Fruit fly (Drosophila melanogaster) whole organism, embryonic: ENCODE data around the gene Wdr62.

Source experiments
- Abd-B ChIP-seq: fragments of 200-800 bp; sonication (Bioruptor generic); optimal IDR thresholded peaks from 2 replicates; lab custom pipeline; 2018; ENCODE audit warnings: missing biosample characterization, mild to moderate bottlenecking, missing genetic modification characterization, moderate library complexity
- Atf-2 ChIP-seq: fragments of 200-800 bp; sonication (Bioruptor generic); optimal IDR thresholded peaks from 2 replicates; lab custom pipeline; 2016; ENCODE audit warnings: missing biosample characterization, missing genetic modification characterization
- B-H2 ChIP-seq: fragments of 200-800 bp; sonication (Bioruptor generic); optimal IDR thresholded peaks from 2 replicates; lab custom pipeline; 2018; ENCODE audit warnings: missing biosample characterization, mild to moderate bottlenecking, missing genetic modification characterization
- CG10147 ChIP-seq: fragments of 200-800 bp; sonication (Bioruptor generic); optimal IDR thresholded peaks from 2 replicates; lab custom pipeline; 2019; ENCODE audit warnings: missing biosample characterization, mild to moderate bottlenecking, missing genetic modification characterization, moderate library complexity
- CG10267 ChIP-seq: fragments of 200-800 bp; sonication (Bioruptor generic); optimal IDR thresholded peaks from 2 replicates; lab custom pipeline; 2018; ENCODE audit warnings: missing biosample characterization, mild to moderate bottlenecking, missing genetic modification characterization, moderate library complexity
- CG11093 ChIP-seq: fragments of 200-800 bp; sonication (Bioruptor generic); IDR thresholded peaks from 3 replicates; pipeline ENCODE4 v1.3.6; 2022; ENCODE audit warnings: missing biosample characterization, missing genetic modification characterization
- CG11695 ChIP-seq: fragments of 200-800 bp; sonication (Bioruptor generic); IDR thresholded peaks from 3 replicates; pipeline ENCODE4 v1.3.6; 2022; ENCODE audit warnings: missing biosample characterization, missing genetic modification characterization
- CG12299 ChIP-seq: fragments of 200-800 bp; sonication (Bioruptor generic); optimal IDR thresholded peaks from 2 replicates; lab custom pipeline; 2018; ENCODE audit warnings: missing biosample characterization, mild to moderate bottlenecking, missing genetic modification characterization
- CG13287 ChIP-seq: fragments of 200-800 bp; sonication (Bioruptor generic); IDR thresholded peaks from 2 replicates; pipeline ENCODE4 v1.3.6; 2022; ENCODE audit warnings: missing biosample characterization, missing genetic modification characterization; ENCODE audit not compliant: partially characterized antibody
- CG14014 ChIP-seq: fragments of 200-800 bp; sonication (Bioruptor generic); IDR thresholded peaks from 2 replicates; pipeline ENCODE4 v1.3.6; 2022; ENCODE audit warnings: missing biosample characterization, missing genetic modification characterization
- CG16779 ChIP-seq: fragments of 200-800 bp; sonication (Bioruptor generic); IDR thresholded peaks from 2 replicates; pipeline ENCODE4 v1.3.6; 2022; ENCODE audit warnings: missing biosample characterization, missing genetic modification characterization
- CG1792 ChIP-seq: fragments of 200-800 bp; sonication (Bioruptor generic); optimal IDR thresholded peaks from 2 replicates; lab custom pipeline; 2016; ENCODE audit warnings: missing biosample characterization, missing genetic modification characterization
- CG18764 ChIP-seq: fragments of 200-800 bp; sonication (Bioruptor generic); optimal IDR thresholded peaks from 3 replicates; lab custom pipeline; 2016; ENCODE audit warnings: missing biosample characterization, missing genetic modification characterization
- CG2120 ChIP-seq: fragments of 200-800 bp; sonication (Bioruptor generic); optimal IDR thresholded peaks from 3 replicates; lab custom pipeline; 2016; ENCODE audit warnings: missing biosample characterization, missing genetic modification characterization
- CG2199 ChIP-seq: fragments of 200-800 bp; sonication (Bioruptor generic); IDR thresholded peaks from 3 replicates; pipeline ENCODE4 v1.3.6; 2022; ENCODE audit warnings: missing biosample characterization, missing genetic modification characterization
- CG2678 ChIP-seq: fragments of 200-800 bp; sonication (Bioruptor generic); optimal IDR thresholded peaks from 3 replicates; lab custom pipeline; 2019; ENCODE audit warnings: missing biosample characterization, mild to moderate bottlenecking, missing genetic modification characterization, moderate library complexity
- CG3838 ChIP-seq: fragments of 200-800 bp; sonication (Bioruptor generic); optimal IDR thresholded peaks from 3 replicates; lab custom pipeline; 2016; ENCODE audit warnings: missing biosample characterization, missing genetic modification characterization
- CG4404 ChIP-seq: fragments of 200-800 bp; sonication (Bioruptor generic); IDR thresholded peaks from 2 replicates; pipeline ENCODE4 v1.3.6; 2022; ENCODE audit warnings: missing biosample characterization, missing genetic modification characterization
- CG4854 ChIP-seq: fragments of 200-800 bp; sonication (Bioruptor generic); optimal IDR thresholded peaks from 2 replicates; lab custom pipeline; 2016; ENCODE audit warnings: missing biosample characterization, missing genetic modification characterization, inconsistent platforms
- CG6175 ChIP-seq: fragments of 200-800 bp; sonication (Bioruptor generic); IDR thresholded peaks from 3 replicates; pipeline ENCODE4 v1.3.6; 2022; ENCODE audit warnings: missing biosample characterization, missing genetic modification characterization
- CG6683 ChIP-seq: fragments of 200-800 bp; sonication (Bioruptor generic); optimal IDR thresholded peaks from 2 replicates; lab custom pipeline; 2017; ENCODE audit warnings: missing biosample characterization, mild to moderate bottlenecking, missing genetic modification characterization, missing genetic modification reagents
- CG7839 ChIP-seq: fragments of 200-800 bp; sonication (Bioruptor generic); optimal IDR thresholded peaks from 3 replicates; lab custom pipeline; 2018; ENCODE audit warnings: missing biosample characterization, mild to moderate bottlenecking, missing genetic modification characterization, moderate library complexity
- CG9932 ChIP-seq: fragments of 200-800 bp; sonication (Bioruptor generic); IDR thresholded peaks from 2 replicates; pipeline ENCODE4 v1.3.6; 2022; ENCODE audit warnings: missing biosample characterization, missing genetic modification characterization
- CTCF ChIP-seq: fragments of 200-800 bp; sonication (Bioruptor generic); optimal IDR thresholded peaks from 2 replicates; lab custom pipeline; 2017; ENCODE audit warnings: missing biosample characterization, mild to moderate bottlenecking, missing genetic modification characterization, moderate library complexity
- D19A ChIP-seq: fragments of 200-800 bp; optimal IDR thresholded peaks from 3 replicates; lab custom pipeline; 2019; ENCODE audit warnings: missing biosample characterization, mild to moderate bottlenecking, missing genetic modification characterization, moderate library complexity
- Deaf1 ChIP-seq: fragments of 200-800 bp; optimal IDR thresholded peaks from 3 replicates; lab custom pipeline; 2019; ENCODE audit warnings: missing biosample characterization, mild to moderate bottlenecking, missing genetic modification characterization, moderate library complexity
- Drgx ChIP-seq: fragments of 200-800 bp; sonication (Bioruptor generic); IDR thresholded peaks from 2 replicates; pipeline ENCODE4 v1.3.6; 2022; ENCODE audit warnings: missing biosample characterization, missing genetic modification characterization
- Ets65A ChIP-seq: fragments of 200-800 bp; sonication (Bioruptor generic); peaks from one replicate; lab custom pipeline; 2016; ENCODE audit warnings: missing biosample characterization, missing genetic modification characterization
- Fer3 ChIP-seq: fragments of 200-800 bp; sonication (Bioruptor generic); optimal IDR thresholded peaks from 2 replicates; lab custom pipeline; 2018; ENCODE audit warnings: missing biosample characterization, mild to moderate bottlenecking, missing genetic modification characterization, moderate library complexity
- H2.0 ChIP-seq: fragments of 200-800 bp; sonication (Bioruptor generic); IDR thresholded peaks from 2 replicates; pipeline ENCODE4 v1.3.6; 2022; ENCODE audit warnings: missing biosample characterization, missing genetic modification characterization
- HHEX ChIP-seq: fragments of 200-800 bp; sonication (Bioruptor generic); optimal IDR thresholded peaks from 3 replicates; lab custom pipeline; 2017; ENCODE audit warnings: missing biosample characterization, mild to moderate bottlenecking, missing genetic modification characterization, missing genetic modification reagents
- Hand ChIP-seq: fragments of 200-800 bp; sonication (Bioruptor generic); optimal IDR thresholded peaks from 2 replicates; lab custom pipeline; 2017; ENCODE audit warnings: mild to moderate bottlenecking, missing biosample characterization, missing genetic modification reagents, missing genetic modification characterization
- Hmx ChIP-seq: fragments of 200-800 bp; sonication (Bioruptor generic); optimal IDR thresholded peaks from 2 replicates; lab custom pipeline; 2016; ENCODE audit warnings: missing biosample characterization, missing genetic modification characterization
- Hr78 ChIP-seq, 2 experiments: fragments of 200-800 bp in 1 of 2; fragments of >200 bp in 1 of 2; sonication (Bioruptor generic) in 1 of 2; optimal IDR thresholded peaks; 2 replicates each; lab custom pipeline; 2017 to 2019; ENCODE audit warnings: missing biosample characterization in 2 of 2, missing genetic modification characterization in 2 of 2, mild to moderate bottlenecking in 1 of 2, moderate library complexity in 1 of 2
- Lim3 ChIP-seq: fragments of 200-800 bp; sonication (Bioruptor generic); IDR thresholded peaks from 2 replicates; pipeline ENCODE4 v1.3.6; 2022; ENCODE audit warnings: missing biosample characterization, missing genetic modification characterization
- NFAT ChIP-seq: fragments of 200-800 bp; sonication (Bioruptor generic); IDR thresholded peaks from 2 replicates; pipeline ENCODE4 v1.3.6; 2022; ENCODE audit warnings: missing biosample characterization, missing genetic modification characterization
- Neu2 ChIP-seq: fragments of 200-800 bp; sonication (Bioruptor generic); optimal IDR thresholded peaks from 3 replicates; lab custom pipeline; 2016; ENCODE audit warnings: missing biosample characterization, missing genetic modification characterization, borderline replicate concordance
- PHDP ChIP-seq: fragments of 200-800 bp; sonication (Bioruptor generic); optimal IDR thresholded peaks from 3 replicates; lab custom pipeline; 2018; ENCODE audit warnings: missing biosample characterization, mild to moderate bottlenecking, missing genetic modification characterization, moderate library complexity
- Sox102F ChIP-seq: fragments of 200-800 bp; sonication (Bioruptor generic); optimal IDR thresholded peaks from 2 replicates; lab custom pipeline; 2018; ENCODE audit warnings: missing biosample characterization, mild to moderate bottlenecking, missing genetic modification characterization, moderate library complexity
- ac ChIP-seq: fragments of 200-800 bp; sonication (Bioruptor generic); optimal IDR thresholded peaks from 3 replicates; lab custom pipeline; 2017; ENCODE audit warnings: missing biosample characterization, mild to moderate bottlenecking, missing genetic modification characterization
- cato ChIP-seq: fragments of 200-800 bp; sonication (Bioruptor generic); optimal IDR thresholded peaks from 2 replicates; lab custom pipeline; 2016; ENCODE audit warnings: missing biosample characterization, missing genetic modification characterization, borderline replicate concordance
- dan ChIP-seq: fragments of 200-800 bp; sonication (Bioruptor generic); IDR thresholded peaks from 2 replicates; pipeline ENCODE4 v1.3.6; 2022; ENCODE audit warnings: missing biosample characterization, missing genetic modification characterization
- en ChIP-seq: fragments of 200-800 bp; sonication (Bioruptor generic); optimal IDR thresholded peaks from 2 replicates; lab custom pipeline; 2016; ENCODE audit warnings: missing biosample characterization, missing genetic modification characterization
- fd102C ChIP-seq: fragments of 200-800 bp; sonication (Bioruptor generic); optimal IDR thresholded peaks from 2 replicates; lab custom pipeline; 2018; ENCODE audit warnings: missing biosample characterization, mild to moderate bottlenecking, missing genetic modification characterization, moderate library complexity
- gem ChIP-seq: fragments of 200-800 bp; sonication (Bioruptor generic); optimal IDR thresholded peaks from 2 replicates; lab custom pipeline; 2019; ENCODE audit warnings: missing biosample characterization, mild to moderate bottlenecking, missing genetic modification characterization, moderate library complexity
- inv ChIP-seq: fragments of 200-800 bp; sonication (Bioruptor generic); IDR thresholded peaks from 2 replicates; pipeline ENCODE4 v1.3.6; 2022; ENCODE audit warnings: missing biosample characterization, missing genetic modification characterization; ENCODE audit not compliant: partially characterized antibody
- pan ChIP-seq, 4 experiments: fragments of >200 bp in 3 of 4; fragments of 200-800 bp in 1 of 4; sonication (Bioruptor generic) in 1 of 4; optimal IDR thresholded peaks in 3 of 4; IDR thresholded peaks in 1 of 4; 2 replicates each; pipeline versions ENCODE4 v1.3.6 to Lab custom; 2017 to 2022; ENCODE audit warnings: missing biosample characterization in 2 of 4, missing genetic modification characterization in 2 of 4, mixed read lengths in 1 of 4
- ranshi ChIP-seq: fragments of 200-800 bp; sonication (Bioruptor generic); IDR thresholded peaks from 2 replicates; pipeline ENCODE4 v1.3.6; 2022; ENCODE audit warnings: missing biosample characterization, missing genetic modification characterization
- row ChIP-seq: fragments of 200-800 bp; sonication (Bioruptor generic); IDR thresholded peaks from 3 replicates; pipeline ENCODE4 v1.3.6; 2022; ENCODE audit warnings: missing biosample characterization, missing genetic modification characterization
- sens-2 ChIP-seq: fragments of 200-800 bp; sonication (Bioruptor generic); IDR thresholded peaks from 2 replicates; pipeline ENCODE4 v1.3.6; 2022; ENCODE audit warnings: missing biosample characterization, missing genetic modification characterization
- slou ChIP-seq: fragments of 200-800 bp; sonication (Bioruptor generic); optimal IDR thresholded peaks from 3 replicates; lab custom pipeline; 2016; ENCODE audit warnings: missing biosample characterization, missing genetic modification characterization

Gene Wdr62

dm6 chr2L:1907098-1907497 is 22.7 kb downstream of the Wdr62 start (continued):
- no peak for TF ChIP-seq CG4404
- TF ChIP-seq H2.0 (GFP tag; lab: Robert Waterston, UW), result no peak
- no peak for TF ChIP-seq slou (GFP tag; lab: Kevin White, UChicago)
- TF ChIP-seq Hmx (GFP tag; lab: Kevin White, UChicago), result no peak
- peak; percentile 52; the same call in 1 of the 2 replicates for TF ChIP-seq Drgx (GFP tag; lab: Robert Waterston, UW)
- no peak for TF ChIP-seq dan (GFP tag; lab: Robert Waterston, UW)
- no peak for TF ChIP-seq CG4854 (GFP tag; lab: Kevin White, UChicago)
- TF ChIP-seq Abd-B, result no peak
- no peak for TF ChIP-seq Atf-2
- TF ChIP-seq NFAT (GFP tag; lab: Robert Waterston, UW), result peak; percentile 46; the same call in 1 of the 2 replicates
- TF ChIP-seq CG12299 (tag; lab: Kevin White, UChicago), result no peak
- peak; percentile 13 for TF ChIP-seq CG2120 (GFP tag; lab: Kevin White, UChicago)
- no peak for TF ChIP-seq CG10267 (tag; lab: Kevin White, UChicago)
- TF ChIP-seq CG16779 (GFP tag; lab: Robert Waterston, UW), result no peak
- no peak for TF ChIP-seq CG7839 (tag; lab: Kevin White, UChicago)
- peak; percentile 75 for TF ChIP-seq Ets65A (GFP tag; lab: Kevin White, UChicago)
- no peak for TF ChIP-seq Neu2
- TF ChIP-seq ac (GFP tag; lab: Kevin White, UChicago), result no peak
- TF ChIP-seq sens-2 (GFP tag; lab: Robert Waterston, UW), result no peak
- TF ChIP-seq gem, result no peak
- no peak for TF ChIP-seq fd102C (GFP tag; lab: Kevin White, UChicago)
- peak; percentile 7 for TF ChIP-seq D19A
- TF ChIP-seq en, result no peak
- no peak for TF ChIP-seq CTCF (GFP tag; lab: Kevin White, UChicago)
- no peak for TF ChIP-seq CG6683
- no peak for TF ChIP-seq CG1792 (GFP tag; lab: Kevin White, UChicago)
- no peak for TF ChIP-seq cato (GFP tag; lab: Kevin White, UChicago)
- TF ChIP-seq inv (GFP tag; lab: Robert Waterston, UW), result no peak
- TF ChIP-seq B-H2 (GFP tag; lab: Kevin White, UChicago), result no peak
- peak; percentile 5 for TF ChIP-seq CG2678 (tag; lab: Kevin White, UChicago)
- no peak for TF ChIP-seq CG11093
- TF ChIP-seq Hand (GFP tag; lab: Kevin White, UChicago), result no peak
- no peak for TF ChIP-seq ranshi (GFP tag; lab: Robert Waterston, UW)
- TF ChIP-seq Hr78 (GFP tag; optimal IDR thresholded peaks at IDR 0.05; lab: Kevin White, UChicago), result no peak
- no peak for TF ChIP-seq CG14014 (GFP tag; lab: Robert Waterston, UW)
- no peak for TF ChIP-seq CG6175 (GFP tag; lab: Robert Waterston, UW)
- no peak for TF ChIP-seq Fer3 (tag; lab: Kevin White, UChicago)
- 0 out of 3 replicates have a peak, but pooled peaks have one; percentile 31 for TF ChIP-seq CG11695 (GFP tag; lab: Robert Waterston, UW)
- TF ChIP-seq CG10147 (GFP tag; lab: Kevin White, UChicago), result no peak
- 0 out of 2 replicates have a peak, but pooled peaks have one; percentile 43 for TF ChIP-seq CG9932 (GFP tag; lab: Robert Waterston, UW)
- TF ChIP-seq Deaf1 (tag; lab: Kevin White, UChicago), result no peak
- no peak for TF ChIP-seq CG3838 (GFP tag; lab: Kevin White, UChicago)
- no peak for TF ChIP-seq CG13287 (GFP tag; lab: Robert Waterston, UW)
- TF ChIP-seq Lim3 (GFP tag; lab: Robert Waterston, UW), result no peak
- 0 out of 3 replicates have a peak, but pooled peaks have one; percentile 27 for TF ChIP-seq row
- no peak for TF ChIP-seq CG18764
- no peak for TF ChIP-seq pan (optimal IDR thresholded peaks at IDR 0.05; lab: Kevin White, UChicago)
- peak in 1 of 2 experiments; percentile 9 for TF ChIP-seq pan (GFP tag; optimal IDR thresholded peaks at IDR 0.05 in 1 of 2, IDR thresholded peaks at IDR 0.05 in 1 of 2)
- TF ChIP-seq Sox102F (GFP tag; lab: Kevin White, UChicago), result no peak
- no peak for TF ChIP-seq PHDP (tag; lab: Kevin White, UChicago)
- no peak for TF ChIP-seq CG2199 (GFP tag; lab: Robert Waterston, UW)
- TF ChIP-seq HHEX, result no peak
